Worm (Caenorhabditis elegans): Measurements from ENCODE around the gene csp-2.

DNA sequence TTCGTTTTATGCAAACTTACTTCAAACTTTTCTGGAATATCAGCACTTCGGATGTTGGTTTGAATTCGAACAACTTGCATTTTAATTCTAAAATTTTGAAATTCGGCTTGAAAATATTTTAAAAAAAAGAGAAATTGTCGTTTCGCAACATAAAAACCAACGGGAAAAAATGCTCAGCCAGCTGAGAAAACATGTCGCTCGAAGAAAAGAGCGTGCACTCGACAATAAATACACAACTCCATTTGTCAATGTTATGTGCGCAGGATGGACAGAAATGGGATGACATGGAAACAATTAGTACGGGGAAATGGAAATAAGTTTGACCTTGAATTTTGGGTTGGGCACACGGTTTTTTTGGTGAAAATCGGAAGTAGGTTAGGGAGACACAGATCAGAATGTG is 28.4 kb downstream of the csp-2 start, which contains the start of gene mif-4:
- no peak for TF ChIP-seq unc-62 (GFP tag; optimal IDR thresholded peaks at IDR 0.05)
- no peak for TF ChIP-seq mep-1 (tag; optimal IDR thresholded peaks at IDR 0.05)
- TF ChIP-seq nhr-28 (tag; optimal IDR thresholded peaks at IDR 0.05) = no peak
- no peak for TF ChIP-seq nhr-76 (tag; optimal IDR thresholded peaks at IDR 0.05)
- no peak for TF ChIP-seq sptf-1 (tag; optimal IDR thresholded peaks at IDR 0.05)
- no peak for TF ChIP-seq nhr-2 (tag; optimal IDR thresholded peaks at IDR 0.05)
